Worm (Caenorhabditis elegans): ENCODE results near the gene fbxb-22.

DNA sequence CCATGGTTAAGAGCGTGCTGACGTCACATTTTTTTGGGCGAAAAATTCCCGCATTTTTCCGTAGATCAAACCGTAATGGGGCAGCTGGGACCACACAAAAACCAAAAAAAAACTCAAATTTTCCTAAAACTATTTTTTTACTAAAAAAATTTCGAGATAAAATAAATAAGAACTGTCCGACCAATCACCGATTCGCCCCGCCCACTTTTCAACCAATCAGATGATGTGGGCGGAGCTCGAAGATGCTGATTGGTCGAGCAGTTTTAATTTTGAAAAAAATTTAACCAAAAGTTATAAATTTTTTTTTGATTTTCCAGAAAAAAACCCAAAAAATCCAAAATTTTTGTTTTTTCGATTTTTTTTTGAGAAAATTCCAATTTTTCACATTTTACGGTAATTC lies 16.5 kb upstream of the fbxb-22 start:
- TF ChIP-seq nhr-11 (tag; optimal IDR thresholded peaks at IDR 0.05) (no peak), lin-15B (tag; optimal IDR thresholded peaks at IDR 0.05) (no peak), ceh-62 (tag; optimal IDR thresholded peaks at IDR 0.05) (no peak), nhr-102 (tag; optimal IDR thresholded peaks at IDR 0.05) (no peak), Y75B8A.6 (GFP tag; IDR thresholded peaks at IDR 0.05) (no peak)

All from whole organism, L4 larva.